Worm (Caenorhabditis elegans) whole organism, young adult: Measurements from ENCODE around the gene B0513.90.

Experiments used
- B0019.2 ChIP-seq: fragments of 200-800 bp; sonication (Bioruptor generic); conservative IDR thresholded peaks from 2 replicates; pipeline ENCODE4 v1.3.6; 2022; ENCODE audit warnings: missing genetic modification reagents, missing genetic modification characterization, missing compliant biosample characterization
- C06A6.2 ChIP-seq: fragments of 200-800 bp; sonication (Bioruptor generic); conservative IDR thresholded peaks from 2 replicates; pipeline ENCODE4 v1.3.6; 2022; ENCODE audit warnings: missing genetic modification characterization, missing compliant biosample characterization
- F33H1.4 ChIP-seq: fragments of 200-800 bp; sonication (Bioruptor generic); IDR thresholded peaks from 2 replicates; pipeline ENCODE4 v1.3.6; 2022; ENCODE audit warnings: missing genetic modification reagents, missing genetic modification characterization, missing compliant biosample characterization
- F37B4.10 ChIP-seq: fragments of 200-800 bp; sonication (Bioruptor generic); IDR thresholded peaks from 2 replicates; pipeline ENCODE4 v1.3.6; 2022; ENCODE audit warnings: missing genetic modification characterization, missing compliant biosample characterization
- F57C9.4 ChIP-seq: sonication (generic microtip); optimal IDR thresholded peaks from 2 replicates; lab custom pipeline; 2017; ENCODE audit warnings: mild to moderate bottlenecking, missing genetic modification characterization, missing compliant biosample characterization
- T07F8.4 ChIP-seq: sonication (generic microtip); optimal IDR thresholded peaks from 2 replicates; lab custom pipeline; 2016; ENCODE audit warnings: mild to moderate bottlenecking, missing genetic modification characterization, moderate library complexity, missing compliant biosample characterization
- T26A5.8 ChIP-seq: sonication (generic microtip); optimal IDR thresholded peaks from 2 replicates; lab custom pipeline; 2016; ENCODE audit warnings: missing genetic modification characterization, missing compliant biosample characterization
- aptf-3 ChIP-seq: fragments of 200-800 bp; sonication (Bioruptor generic); IDR thresholded peaks from 2 replicates; pipeline ENCODE4 v1.3.6; 2022; ENCODE audit warnings: missing genetic modification characterization, missing compliant biosample characterization
- athp-1 ChIP-seq: sonication (generic microtip); optimal IDR thresholded peaks from 2 replicates; lab custom pipeline; 2017; ENCODE audit warnings: mild to moderate bottlenecking, missing genetic modification characterization, missing compliant biosample characterization
- attf-3 ChIP-seq: fragments of 200-800 bp; sonication (Bioruptor generic); conservative IDR thresholded peaks from 2 replicates; pipeline ENCODE4 v1.3.6; 2022; ENCODE audit warnings: missing genetic modification reagents, missing genetic modification characterization, missing compliant biosample characterization
- attf-6 ChIP-seq: fragments of 200-800 bp; sonication (Bioruptor generic); IDR thresholded peaks from 2 replicates; pipeline ENCODE4 v1.3.6; 2022; ENCODE audit warnings: missing genetic modification reagents, missing genetic modification characterization, missing compliant biosample characterization
- bed-1 ChIP-seq: fragments of 200-800 bp; sonication (Bioruptor generic); IDR thresholded peaks from 2 replicates; pipeline ENCODE4 v1.3.6; 2022; ENCODE audit warnings: missing genetic modification reagents, missing genetic modification characterization, missing compliant biosample characterization
- bed-2 ChIP-seq: fragments of 200-800 bp; sonication (Bioruptor generic); IDR thresholded peaks from 2 replicates; pipeline ENCODE4 v1.3.6; 2022; ENCODE audit warnings: missing genetic modification reagents, missing genetic modification characterization, missing compliant biosample characterization
- ccch-3 ChIP-seq: fragments of 200-800 bp; sonication (Bioruptor generic); optimal IDR thresholded peaks from 2 replicates; lab custom pipeline; 2018; ENCODE audit warnings: mild to moderate bottlenecking, missing genetic modification characterization, missing compliant biosample characterization
- cebp-2 ChIP-seq: fragments of 200-800 bp; sonication (Bioruptor generic); IDR thresholded peaks from 2 replicates; pipeline ENCODE4 v1.3.6; 2022; ENCODE audit warnings: missing genetic modification characterization, missing compliant biosample characterization
- ceh-100 ChIP-seq: fragments of 200-800 bp; sonication (Bioruptor generic); IDR thresholded peaks from 2 replicates; pipeline ENCODE4 v1.3.6; 2022; ENCODE audit warnings: missing genetic modification reagents, missing genetic modification characterization, missing compliant biosample characterization
- dox-1 ChIP-seq: fragments of 200-800 bp; sonication (Bioruptor generic); IDR thresholded peaks from 2 replicates; pipeline ENCODE4 v1.3.6; 2022; ENCODE audit warnings: missing genetic modification reagents, missing genetic modification characterization, missing compliant biosample characterization
- dpff-1 ChIP-seq: sonication (generic microtip); optimal IDR thresholded peaks from 2 replicates; lab custom pipeline; 2017; ENCODE audit warnings: mild to moderate bottlenecking, missing genetic modification characterization, missing compliant biosample characterization
- egl-18 ChIP-seq: fragments of 200-800 bp; sonication (Bioruptor generic); IDR thresholded peaks from 2 replicates; pipeline ENCODE4 v1.3.6; 2022; ENCODE audit warnings: missing genetic modification reagents, missing genetic modification characterization, missing compliant biosample characterization
- egl-44 ChIP-seq: fragments of 200-800 bp; sonication (Bioruptor generic); IDR thresholded peaks from 2 replicates; pipeline ENCODE4 v1.3.6; 2022; ENCODE audit warnings: missing genetic modification reagents, missing genetic modification characterization, missing compliant biosample characterization
- egrh-3 ChIP-seq: fragments of 200-800 bp; sonication (Bioruptor generic); IDR thresholded peaks from 2 replicates; pipeline ENCODE4 v1.3.6; 2022; ENCODE audit warnings: missing genetic modification reagents, missing genetic modification characterization, missing compliant biosample characterization
- ets-4 ChIP-seq: fragments of 200-800 bp; sonication (Bioruptor generic); optimal IDR thresholded peaks from 2 replicates; lab custom pipeline; 2018; ENCODE audit warnings: mild to moderate bottlenecking, missing genetic modification characterization, missing compliant biosample characterization
- fkh-3 ChIP-seq: sonication (generic microtip); optimal IDR thresholded peaks from 2 replicates; lab custom pipeline; 2016; ENCODE audit warnings: mild to moderate bottlenecking, missing genetic modification characterization, missing compliant biosample characterization
- hlh-26 ChIP-seq: fragments of 200-800 bp; sonication (Bioruptor generic); conservative IDR thresholded peaks from 2 replicates; pipeline ENCODE4 v1.3.6; 2022; ENCODE audit warnings: missing genetic modification reagents, missing genetic modification characterization, missing compliant biosample characterization
- hmg-1.2 ChIP-seq: fragments of 200-800 bp; sonication (Bioruptor generic); IDR thresholded peaks from 2 replicates; pipeline ENCODE4 v1.3.6; 2022; ENCODE audit warnings: missing genetic modification reagents, missing genetic modification characterization, missing compliant biosample characterization
- let-607 ChIP-seq, 2 experiments: fragments of 200-800 bp in 1 of 2; sonication (Bioruptor generic) in 1 of 2; sonication (generic microtip) in 1 of 2; optimal IDR thresholded peaks; 2 replicates each; lab custom pipeline; 2016 to 2018; ENCODE audit warnings: mild to moderate bottlenecking in 2 of 2, missing compliant biosample characterization in 2 of 2, missing genetic modification characterization in 2 of 2, moderate library complexity in 2 of 2, missing genotype in 1 of 2
- lsl-1 ChIP-seq: fragments of 200-800 bp; sonication (Bioruptor generic); optimal IDR thresholded peaks from 2 replicates; lab custom pipeline; 2018; ENCODE audit warnings: mild to moderate bottlenecking, missing genetic modification characterization, moderate library complexity, missing compliant biosample characterization
- madf-3 ChIP-seq: fragments of 200-800 bp; sonication (Bioruptor generic); IDR thresholded peaks from 2 replicates; pipeline ENCODE4 v1.3.6; 2022; ENCODE audit warnings: missing genetic modification reagents, missing genetic modification characterization, missing compliant biosample characterization
- mcd-1 ChIP-seq: fragments of 200-800 bp; sonication (Bioruptor generic); IDR thresholded peaks from 2 replicates; pipeline ENCODE4 v1.3.6; 2022; ENCODE audit warnings: missing genetic modification reagents, missing genetic modification characterization, missing compliant biosample characterization
- nhr-27 ChIP-seq: fragments of 200-800 bp; sonication (Bioruptor generic); optimal IDR thresholded peaks from 2 replicates; lab custom pipeline; 2018; ENCODE audit warnings: mild to moderate bottlenecking, missing genetic modification characterization, moderate library complexity, missing compliant biosample characterization
- nhr-90 ChIP-seq: sonication (generic microtip); optimal IDR thresholded peaks from 2 replicates; lab custom pipeline; 2016; ENCODE audit warnings: missing genotype, mild to moderate bottlenecking, missing genetic modification characterization, missing compliant biosample characterization
- pbrm-1 ChIP-seq: fragments of 200-800 bp; sonication (Bioruptor generic); IDR thresholded peaks from 2 replicates; pipeline ENCODE4 v1.3.6; 2022; ENCODE audit warnings: missing genetic modification reagents, missing genetic modification characterization, missing compliant biosample characterization
- pha-4 ChIP-seq: fragments of 150-350 bp; sonication (generic microtip); optimal IDR thresholded peaks from 2 replicates; lab custom pipeline; 2014; ENCODE audit warnings: missing biosample characterization, missing genetic modification reagents, missing genetic modification characterization
- sdz-38 ChIP-seq: sonication (generic microtip); optimal IDR thresholded peaks from 2 replicates; lab custom pipeline; 2016; ENCODE audit warnings: missing genotype, missing genetic modification characterization, missing compliant biosample characterization
- snpc-1.1 ChIP-seq: sonication (generic microtip); optimal IDR thresholded peaks from 2 replicates; lab custom pipeline; 2017; ENCODE audit warnings: missing genetic modification characterization, mild to moderate bottlenecking, missing compliant biosample characterization, antibody characterized with exemption, moderate library complexity, missing genotype, missing genetic modification reagents; ENCODE audit not compliant: insufficient read depth
- snpc-4 ChIP-seq, 5 experiments: fragments of 150-350 bp in 1 of 5; sonication (generic microtip) in 4 of 5; optimal IDR thresholded peaks; 2 replicates each; lab custom pipeline; 2014 to 2018; ENCODE audit warnings: missing genetic modification characterization in 5 of 5, missing biosample characterization in 3 of 5, antibody characterized with exemption in 2 of 5, mild to moderate bottlenecking in 2 of 5, missing compliant biosample characterization in 2 of 5, missing genotype in 2 of 5, moderate library complexity in 2 of 5, missing genetic modification reagents in 1 of 5
- somi-1 ChIP-seq: fragments of 200-800 bp; sonication (Bioruptor generic); optimal IDR thresholded peaks from 2 replicates; lab custom pipeline; 2018; ENCODE audit warnings: mild to moderate bottlenecking, missing genetic modification characterization, missing compliant biosample characterization
- tbp1 ChIP-seq: fragments of 200-800 bp; sonication (Bioruptor generic); optimal IDR thresholded peaks from 2 replicates; lab custom pipeline; 2018; ENCODE audit warnings: mild to moderate bottlenecking, missing genetic modification characterization, missing compliant biosample characterization
- tbx-9 ChIP-seq: sonication (generic microtip); optimal IDR thresholded peaks from 2 replicates; lab custom pipeline; 2016; ENCODE audit warnings: borderline replicate concordance, missing genetic modification characterization, inconsistent platforms, missing compliant biosample characterization
- zfh-2 ChIP-seq: fragments of 200-800 bp; sonication (Bioruptor generic); conservative IDR thresholded peaks from 2 replicates; pipeline ENCODE4 v1.3.6; 2022; ENCODE audit warnings: missing genetic modification reagents, missing genetic modification characterization, missing compliant biosample characterization
- ztf-26 ChIP-seq: sonication (generic microtip); optimal IDR thresholded peaks from 2 replicates; lab custom pipeline; 2017; ENCODE audit warnings: missing genetic modification characterization, missing compliant biosample characterization

Gene B0513.90

DNA sequence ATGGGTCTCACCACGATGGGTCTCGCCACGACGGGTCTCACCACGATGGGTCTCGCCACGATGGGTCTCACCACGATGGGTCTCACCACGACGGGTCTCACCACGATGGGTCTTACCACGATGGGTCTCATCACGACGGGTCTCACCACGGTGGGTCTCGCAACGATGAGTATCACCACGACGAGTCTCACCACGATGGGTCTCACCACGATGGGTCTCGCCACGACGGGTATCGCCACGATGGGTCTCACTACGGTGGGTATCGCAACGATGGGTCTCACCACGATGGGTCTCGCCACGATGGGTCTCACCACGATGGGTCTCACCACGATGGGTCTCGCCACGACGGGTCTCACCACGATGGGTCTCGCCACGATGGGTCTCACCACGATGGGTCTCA is 17.6 kb downstream of the B0513.90 start:
- TF ChIP-seq F37B4.10 (GFP tag; lab: Robert Waterston, UW) (0 out of 2 replicates have a peak, but pooled peaks have one; percentile 1), zfh-2 (GFP tag; lab: Robert Waterston, UW) (peak; percentile 32; the same call in 1 of the 2 replicates), madf-3 (GFP tag; lab: Robert Waterston, UW) (0 out of 2 replicates have a peak, but pooled peaks have one; percentile 6), F33H1.4 (GFP tag; lab: Robert Waterston, UW) (peak; percentile 62), lsl-1 (GFP tag; lab: Kevin White, UChicago) (peak; percentile 17)
- TF ChIP-seq, all 124 proteins: peak for 5; not testable (repeated sequence) for 119

DNA sequence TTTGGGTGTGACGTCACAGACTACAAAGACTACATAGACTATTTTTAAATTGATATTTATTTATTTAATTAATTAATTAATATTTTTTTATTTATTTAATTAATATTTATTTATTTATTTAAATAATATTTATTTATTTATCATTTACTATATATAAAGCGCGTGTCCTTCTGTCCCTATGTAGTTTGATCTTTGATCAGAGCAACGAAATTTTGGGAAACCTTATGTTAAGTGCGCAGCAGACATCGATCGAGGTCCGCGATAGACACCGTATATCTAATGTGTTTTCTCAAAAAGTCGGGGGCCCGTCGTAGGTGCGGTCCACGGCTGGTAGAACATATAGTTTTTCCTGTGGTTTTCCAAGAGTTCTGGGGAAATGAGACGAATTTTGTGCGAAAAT is 18.0 kb downstream of the B0513.90 start:
- TF ChIP-seq tbp1 (GFP tag; lab: Kevin White, UChicago) (peak; percentile 1), pbrm-1 (GFP tag; lab: Robert Waterston, UW) (peak; percentile 73), attf-6 (peak; percentile 94), snpc-4 (GFP tag; optimal IDR thresholded peaks at IDR 0.05; lab: Kevin White, UChicago) (peak; percentile 29), snpc-4 (tag; optimal IDR thresholded peaks at IDR 0.05; lab: Kevin White, UChicago) (peak in 2 of 4 experiments; percentile 38 to 89), snpc-1.1 (tag; lab: Kevin White, UChicago) (peak; percentile 30), hmg-1.2 (peak; percentile 68), lsl-1 (GFP tag; lab: Kevin White, UChicago) (peak; percentile 6)

DNA sequence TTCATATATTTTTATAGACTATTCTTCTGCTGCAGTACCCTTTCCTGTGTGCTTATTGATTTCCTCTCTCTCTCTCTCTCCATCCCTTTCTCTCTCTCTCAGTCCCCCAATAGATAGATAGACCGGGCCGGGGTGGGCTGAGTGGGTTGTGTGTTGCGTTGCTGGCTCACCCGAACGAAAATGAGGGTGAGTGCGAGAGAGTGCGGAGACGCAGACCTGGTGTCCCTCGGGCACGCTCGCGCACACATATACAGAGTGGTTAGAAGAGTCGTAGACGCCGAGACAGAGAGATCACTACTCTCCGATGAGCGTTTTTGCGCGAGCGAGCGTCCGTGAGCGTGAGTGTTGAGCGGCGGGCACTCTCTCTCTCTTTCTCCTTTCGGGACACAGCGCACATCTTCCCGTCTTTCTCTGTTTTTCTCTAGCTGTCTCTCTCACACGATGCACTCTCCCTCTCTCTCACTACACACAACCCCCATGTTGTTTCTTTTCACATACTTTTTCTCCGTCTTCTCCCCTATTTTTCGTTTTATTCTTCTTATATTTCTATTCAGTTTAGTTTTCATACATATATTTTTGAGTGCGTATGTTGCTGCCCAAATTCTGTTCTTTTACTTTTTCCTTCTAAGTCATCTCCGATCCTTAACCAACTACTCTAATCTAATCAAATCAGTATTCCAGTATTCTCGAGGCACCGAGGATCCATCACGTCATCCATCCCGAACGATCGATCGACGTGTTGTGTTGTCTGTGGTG is 20.7 kb downstream of the B0513.90 start, which contains the start of gene lin-66:
Gene lin-66, plus strand, starts transcription at position 672 of the 756 bp plus-strand sequence.
- TF ChIP-seq dox-1 (GFP tag; lab: Robert Waterston, UW) (peak; percentile 86), nhr-90 (tag; lab: Kevin White, UChicago) (peak; percentile 69), tbx-9 (tag; lab: Kevin White, UChicago) (no peak), bed-2 (GFP tag; lab: Robert Waterston, UW) (peak; percentile 41; the same call in 1 of the 2 replicates), ccch-3 (GFP tag; lab: Kevin White, UChicago) (no peak), F57C9.4 (tag; lab: Kevin White, UChicago) (no peak), B0019.2 (GFP tag; lab: Robert Waterston, UW) (no peak), F37B4.10 (GFP tag; lab: Robert Waterston, UW) (no peak), pha-4 (tag; lab: Kevin White, UChicago) (no peak), mcd-1 (peak; percentile 81), T07F8.4 (no peak), pbrm-1 (GFP tag; lab: Robert Waterston, UW) (peak; percentile 78; the same call in 1 of the 2 replicates), aptf-3 (0 out of 2 replicates have a peak, but pooled peaks have one; percentile 44), ets-4 (GFP tag; lab: Kevin White, UChicago) (peak; percentile 42), let-607 (tag; optimal IDR thresholded peaks at IDR 0.05; lab: Kevin White, UChicago) (peak in 1 of 2 experiments; percentile 36), athp-1 (peak; percentile 84), hlh-26 (no peak), somi-1 (GFP tag; lab: Kevin White, UChicago) (peak; percentile 68), C06A6.2 (GFP tag; lab: Robert Waterston, UW) (peak; percentile 68), bed-1 (GFP tag; lab: Robert Waterston, UW) (no peak), F33H1.4 (GFP tag; lab: Robert Waterston, UW) (peak; percentile 53), sdz-38 (tag; lab: Kevin White, UChicago) (no peak), egl-44 (GFP tag; lab: Robert Waterston, UW) (peak; percentile 64; the same call in 1 of the 2 replicates), cebp-2 (GFP tag; lab: Robert Waterston, UW) (peak; percentile 93), snpc-4 (GFP tag; optimal IDR thresholded peaks at IDR 0.05; lab: Kevin White, UChicago) (no peak), snpc-4 (tag; optimal IDR thresholded peaks at IDR 0.05; lab: Kevin White, UChicago) (peak; percentile 37 to 84 (median 72)), egl-18 (GFP tag; lab: Robert Waterston, UW) (no peak), ceh-100 (GFP tag; lab: Robert Waterston, UW) (no peak), T26A5.8 (tag; lab: Kevin White, UChicago) (no peak), nhr-27 (tag; lab: Kevin White, UChicago) (peak; percentile 46), dpff-1 (no peak), ztf-26 (tag; lab: Kevin White, UChicago) (peak; percentile 87), attf-3 (no peak), egrh-3 (GFP tag; lab: Robert Waterston, UW) (peak; percentile 88), fkh-3 (tag; lab: Kevin White, UChicago) (no peak)
